Worm (Caenorhabditis elegans): Measurements from ENCODE around the gene lhfp-4.

The lhfp-4 gene

ce11 chrIV:17285263-17285662 is 9.9 kb downstream of the lhfp-4 start (continued):
- no peak for TF ChIP-seq pha-4 (GFP tag; IDR thresholded peaks at IDR 0.05)
- no peak for TF ChIP-seq pha-4 (tag; optimal IDR thresholded peaks at IDR 0.05)
- no peak for TF ChIP-seq aha-1 (tag)
- no peak for TF ChIP-seq nhr-76 (tag; optimal IDR thresholded peaks at IDR 0.05)
- no peak for TF ChIP-seq unc-39 (tag; optimal IDR thresholded peaks at IDR 0.05)
- TF ChIP-seq ceh-32 (tag; optimal IDR thresholded peaks at IDR 0.05; ENCODE audit: poor library complexity), result no peak
- TF ChIP-seq lin-1 (GFP tag; IDR thresholded peaks at IDR 0.05), result no peak
- TF ChIP-seq attf-4 (tag; optimal IDR thresholded peaks at IDR 0.05), result no peak
- TF ChIP-seq F44E2.7 (GFP tag; IDR thresholded peaks at IDR 0.05), result no peak
- TF ChIP-seq duxl-1 (tag; optimal IDR thresholded peaks at IDR 0.05; ENCODE audit: poor library complexity), result no peak
- TF ChIP-seq Y5F2A.4 (GFP tag; optimal IDR thresholded peaks at IDR 0.05), result no peak
- TF ChIP-seq dve-1 (tag; optimal IDR thresholded peaks at IDR 0.05; ENCODE audit: insufficient read depth), result peak; percentile 11
- TF ChIP-seq lin-29 (GFP tag; IDR thresholded peaks at IDR 0.05), result no peak
- TF ChIP-seq nhr-6 (tag; optimal IDR thresholded peaks at IDR 0.05), result no peak
- peak in 1 of 2 experiments; percentile 52 for TF ChIP-seq lsy-2 (tag; optimal IDR thresholded peaks at IDR 0.05)
- TF ChIP-seq php-3 (GFP tag; IDR thresholded peaks at IDR 0.05), result no peak
- no peak for TF ChIP-seq egl-43 (GFP tag; IDR thresholded peaks at IDR 0.05)
- TF ChIP-seq nhr-48 (tag; optimal IDR thresholded peaks at IDR 0.05), result no peak
- no peak for TF ChIP-seq nhr-237 (tag; optimal IDR thresholded peaks at IDR 0.05)
- no peak for TF ChIP-seq unc-130 (GFP tag; optimal IDR thresholded peaks at IDR 0.05)
- TF ChIP-seq nhr-41 (GFP tag; IDR thresholded peaks at IDR 0.05), result no peak
- TF ChIP-seq dmd-8 (GFP tag; IDR thresholded peaks at IDR 0.05), result no peak
- peak in 1 of 2 experiments; percentile 26 for TF ChIP-seq hif-1 (tag; optimal IDR thresholded peaks at IDR 0.05)
- TF ChIP-seq lim-7 (GFP tag; IDR thresholded peaks at IDR 0.05), result no peak
- TF ChIP-seq Y75B8A.6 (GFP tag; IDR thresholded peaks at IDR 0.05), result 0 out of 2 replicates have a peak, but pooled peaks have one; percentile 20
- TF ChIP-seq ceh-28 (tag; optimal IDR thresholded peaks at IDR 0.05), result no peak
- no peak for TF ChIP-seq ZK337.2 (GFP tag; IDR thresholded peaks at IDR 0.05)
- TF ChIP-seq tra-1 (GFP tag; IDR thresholded peaks at IDR 0.05), result no peak
- no peak for TF ChIP-seq lir-3 (tag; optimal IDR thresholded peaks at IDR 0.05)
- no peak for TF ChIP-seq ceh-62 (tag; optimal IDR thresholded peaks at IDR 0.05)
- TF ChIP-seq fos-1 (tag; optimal IDR thresholded peaks at IDR 0.05), result no peak
- no peak for TF ChIP-seq dpl-1 (GFP tag; optimal IDR thresholded peaks at IDR 0.05)
- TF ChIP-seq mdt-29 (GFP tag; IDR thresholded peaks at IDR 0.05), result no peak
- TF ChIP-seq ctbp-1 (GFP tag; IDR thresholded peaks at IDR 0.05), result peak; percentile 63; the same call in 1 of the 2 replicates
- TF ChIP-seq daf-16 (GFP tag; optimal IDR thresholded peaks at IDR 0.05), result no peak
- no peak for TF ChIP-seq daf-16 (tag; optimal IDR thresholded peaks at IDR 0.05)
- no peak for TF ChIP-seq T20F7.1 (GFP tag; optimal IDR thresholded peaks at IDR 0.05)
- 0 out of 2 replicates have a peak, but pooled peaks have one; percentile 34 for TF ChIP-seq snpc-1.2 (GFP tag; IDR thresholded peaks at IDR 0.05)
- no peak for TF ChIP-seq dmd-9 (GFP tag; IDR thresholded peaks at IDR 0.05)
- TF ChIP-seq ztf-11 (tag; optimal IDR thresholded peaks at IDR 0.05), result no peak
- TF ChIP-seq vab-7 (GFP tag; IDR thresholded peaks at IDR 0.05), result no peak
- peak; percentile 39; the same call in 1 of the 2 replicates for TF ChIP-seq ceh-20 (GFP tag; IDR thresholded peaks at IDR 0.05)
- TF ChIP-seq saeg-2 (GFP tag; IDR thresholded peaks at IDR 0.05), result no peak
- TF ChIP-seq zfp-3 (GFP tag; conservative IDR thresholded peaks at IDR 0.05), result no peak
- TF ChIP-seq nhr-111 (GFP tag; optimal IDR thresholded peaks at IDR 0.05), result no peak
- TF ChIP-seq T26A8.4 (GFP tag; IDR thresholded peaks at IDR 0.05), result no peak
- TF ChIP-seq set-16 (GFP tag; IDR thresholded peaks at IDR 0.05), result no peak
- TF ChIP-seq gei-8 (GFP tag; optimal IDR thresholded peaks at IDR 0.05), result no peak
- TF ChIP-seq pqm-1 (tag; optimal IDR thresholded peaks at IDR 0.05), result no peak
- TF ChIP-seq zfp-2 (tag; optimal IDR thresholded peaks at IDR 0.05), result no peak
- no peak for TF ChIP-seq nhr-10 (tag; optimal IDR thresholded peaks at IDR 0.05)
- peak in 1 of 2 experiments; percentile 49 for TF ChIP-seq unc-62 (GFP tag; optimal IDR thresholded peaks at IDR 0.05 in 1 of 2)
- no peak for TF ChIP-seq unc-62 (tag; optimal IDR thresholded peaks at IDR 0.05)
